Worm (Caenorhabditis elegans): ENCODE measurements around the gene ufbp-1.

ce11 chrIII:8405449-8405962 lies 37.9 kb downstream of the ufbp-1 start, which contains the start of the genes ubxn-4 and cyy-1:
- no peak for TF ChIP-seq zfh-2 (GFP tag; conservative IDR thresholded peaks at IDR 0.05)
- TF ChIP-seq nhr-80 (tag; optimal IDR thresholded peaks at IDR 0.05) = no peak
- TF ChIP-seq pha-4 (tag; optimal IDR thresholded peaks at IDR 0.05) = no peak
- no peak for TF ChIP-seq atf-7 (tag; optimal IDR thresholded peaks at IDR 0.05)
- TF ChIP-seq unc-62 (GFP tag; optimal IDR thresholded peaks at IDR 0.05) = no peak
- no peak for TF ChIP-seq attf-5 (GFP tag; optimal IDR thresholded peaks at IDR 0.05)
- no peak for TF ChIP-seq sdz-38 (tag; optimal IDR thresholded peaks at IDR 0.05)
